Fruit fly (Drosophila melanogaster): ENCODE data around the gene kis.

The kis gene

DNA sequence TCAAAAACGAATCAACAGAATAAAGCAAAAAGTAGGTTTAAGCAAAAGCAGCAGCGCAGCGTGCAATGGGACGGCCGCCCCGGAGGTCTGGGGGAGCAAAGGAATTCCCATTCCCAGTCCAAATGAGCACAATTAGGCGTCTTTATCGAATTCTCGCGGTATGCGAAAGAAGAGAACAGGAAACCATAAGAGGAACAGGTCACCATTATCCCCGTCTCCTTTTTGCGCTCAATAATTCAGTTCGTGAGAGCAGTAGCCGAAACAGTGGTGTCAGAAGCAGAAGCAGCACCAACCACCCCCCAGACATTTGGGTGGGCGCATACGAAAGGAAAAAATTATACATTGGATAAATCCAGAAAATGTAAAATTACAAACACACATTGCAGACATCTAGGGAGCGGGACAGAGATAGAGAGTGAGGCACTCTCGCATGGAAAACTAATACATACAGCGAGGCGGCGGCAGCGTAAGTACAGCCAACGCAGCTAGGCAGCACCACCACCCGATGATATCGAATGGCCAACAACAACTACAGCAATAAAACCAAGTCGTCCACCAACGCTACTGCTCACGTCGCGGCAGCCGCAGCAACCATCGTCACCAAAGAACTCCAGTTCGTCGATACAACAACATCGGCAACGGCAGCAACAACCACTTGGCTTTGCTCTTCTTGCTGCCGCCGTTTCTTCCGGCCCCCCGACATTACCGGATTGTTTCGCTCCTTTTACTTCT lies 26.6 kb downstream of the kis start:
- TF ChIP-seq CG32264 (GFP tag; optimal IDR thresholded peaks at IDR 0.05) (no peak), Abd-B (GFP tag; optimal IDR thresholded peaks at IDR 0.05) (no peak), tai (GFP tag; optimal IDR thresholded peaks at IDR 0.05) (no peak), Mio (GFP tag; optimal IDR thresholded peaks at IDR 0.05) (no peak), Hnf4 (GFP tag; optimal IDR thresholded peaks at IDR 0.05) (no peak), psq (GFP tag; optimal IDR thresholded peaks at IDR 0.05) (peak; percentile 17), fru (GFP tag; optimal IDR thresholded peaks at IDR 0.05) (no peak), Sp1 (GFP tag; optimal IDR thresholded peaks at IDR 0.05) (no peak)

DNA sequence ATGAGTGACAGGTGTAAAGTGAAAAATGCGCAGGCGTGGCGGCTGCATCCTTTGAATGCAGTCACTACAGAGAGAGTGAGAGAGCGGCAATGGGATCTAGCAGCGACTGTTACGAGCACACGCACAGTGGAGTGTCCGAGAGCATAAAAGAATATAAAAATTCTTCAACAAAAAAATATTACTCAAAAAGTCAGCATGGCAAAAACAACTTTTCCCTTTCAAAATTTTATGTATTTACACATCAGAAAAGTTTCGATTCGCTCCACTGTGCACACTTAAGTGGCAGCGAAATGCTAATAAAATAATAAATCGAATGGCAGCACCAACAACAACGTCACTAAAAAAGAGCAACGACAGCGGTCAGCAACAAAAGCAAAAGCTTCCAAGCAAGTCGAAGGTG lies 27.3 kb downstream of the kis start:
- TF ChIP-seq dmrt93B (GFP tag; optimal IDR thresholded peaks at IDR 0.05) (peak; percentile 57), usp (GFP tag; optimal IDR thresholded peaks at IDR 0.05) (no peak), Dfd (GFP tag; optimal IDR thresholded peaks at IDR 0.05) (no peak), woc (GFP tag; optimal IDR thresholded peaks at IDR 0.05) (peak; percentile 82), Abd-B (GFP tag; optimal IDR thresholded peaks at IDR 0.05) (no peak), h (GFP tag; optimal IDR thresholded peaks at IDR 0.05) (peak; percentile 92), fru (GFP tag; optimal IDR thresholded peaks at IDR 0.05) (peak; percentile 87), CG9705 (GFP tag; optimal IDR thresholded peaks at IDR 0.05) (no peak), psq (GFP tag; optimal IDR thresholded peaks at IDR 0.05) (no peak), HLH106 (tag; optimal IDR thresholded peaks at IDR 0.05) (peak; percentile 70), Sp1 (GFP tag; optimal IDR thresholded peaks at IDR 0.05) (peak; percentile 76), sv (GFP tag; optimal IDR thresholded peaks at IDR 0.05) (peak; percentile 57), brk (GFP tag; optimal IDR thresholded peaks at IDR 0.05) (peak; percentile 70), OdsH (GFP tag; optimal IDR thresholded peaks at IDR 0.05) (peak; percentile 83), pan (optimal IDR thresholded peaks at IDR 0.05) (no peak), jim (GFP tag; optimal IDR thresholded peaks at IDR 0.05) (no peak), Rel (GFP tag; optimal IDR thresholded peaks at IDR 0.05) (peak; percentile 29), Rel (tag; optimal IDR thresholded peaks at IDR 0.05) (no peak), rgr (GFP tag; optimal IDR thresholded peaks at IDR 0.05) (peak; percentile 93), Myc (optimal IDR thresholded peaks at IDR 0.05) (no peak), Jra (GFP tag; optimal IDR thresholded peaks at IDR 0.05) (peak; percentile 49), CrebA (GFP tag; optimal IDR thresholded peaks at IDR 0.05; ENCODE audit: borderline replicate concordance) (peak; percentile 64), lola (GFP tag; optimal IDR thresholded peaks at IDR 0.05) (no peak), Hr78 (GFP tag; optimal IDR thresholded peaks at IDR 0.05) (no peak), dsf (GFP tag; optimal IDR thresholded peaks at IDR 0.05; ENCODE audit: borderline replicate concordance) (peak; percentile 21), CG32264 (GFP tag; optimal IDR thresholded peaks at IDR 0.05) (peak; percentile 76), tai (GFP tag; optimal IDR thresholded peaks at IDR 0.05) (peak; percentile 75), GATAd (GFP tag; optimal IDR thresholded peaks at IDR 0.05) (no peak), Mio (GFP tag; optimal IDR thresholded peaks at IDR 0.05) (peak; percentile 25), N (GFP tag; optimal IDR thresholded peaks at IDR 0.05) (no peak), Vsx2 (GFP tag; optimal IDR thresholded peaks at IDR 0.05; ENCODE audit: partially characterized antibody) (no peak), sage (GFP tag; optimal IDR thresholded peaks at IDR 0.05) (peak; percentile 82), Dif (GFP tag; optimal IDR thresholded peaks at IDR 0.05; ENCODE audit: partially characterized antibody) (no peak), br (GFP tag; optimal IDR thresholded peaks at IDR 0.05) (peak; percentile 90), Hr83 (GFP tag; optimal IDR thresholded peaks at IDR 0.05; ENCODE audit: poor library complexity, severe bottlenecking) (peak; percentile 70), Hnf4 (GFP tag; optimal IDR thresholded peaks at IDR 0.05) (peak; percentile 88), foxo (GFP tag; optimal IDR thresholded peaks at IDR 0.05) (peak; percentile 56 to 94), ey (GFP tag; optimal IDR thresholded peaks at IDR 0.05) (peak; percentile 90), dl (GFP tag; optimal IDR thresholded peaks at IDR 0.05; ENCODE audit: insufficient read depth in 1 of 2, partially characterized antibody in 2 of 2) (no peak)

All from whole organism, wandering third instar larva.